Worm (Caenorhabditis elegans): ENCODE data around the gene C54F6.3.

Gene C54F6.3

DNA sequence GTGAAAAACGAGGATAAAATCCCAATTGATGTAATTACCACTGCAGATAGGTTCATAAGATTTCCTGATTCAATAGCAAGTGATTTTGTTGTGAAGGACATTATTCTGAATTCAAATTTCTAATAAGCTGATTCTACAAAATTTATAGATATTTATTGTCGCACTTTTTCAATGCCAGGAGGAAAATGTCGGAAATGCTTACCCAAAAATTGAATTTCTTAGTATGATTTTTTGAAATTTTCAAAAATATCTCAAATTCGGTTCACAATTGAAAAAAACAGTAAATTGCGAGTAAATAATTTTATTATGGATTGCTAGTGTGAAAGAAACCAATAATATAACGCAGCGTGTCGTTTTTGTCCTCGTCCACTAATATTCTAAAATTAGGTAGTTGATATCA lies 40.1 kb upstream of the C54F6.3 start, which contains the start of gene srbc-10:
TSS of gene srbc-10 (minus strand) at position 101 of the 400 bp plus-strand sequence.
- TF ChIP-seq Y105C5A.15 (GFP tag; IDR thresholded peaks at IDR 0.05) (no peak), lin-38 (GFP tag; IDR thresholded peaks at IDR 0.05) (no peak), snpc-4 (tag; optimal IDR thresholded peaks at IDR 0.05) (no peak), jun-1 (tag; optimal IDR thresholded peaks at IDR 0.05) (no peak), lir-3 (tag; optimal IDR thresholded peaks at IDR 0.05) (no peak), nhr-25 (tag; optimal IDR thresholded peaks at IDR 0.05; ENCODE audit: borderline replicate concordance, insufficient read depth) (no peak), mes-2 (tag; optimal IDR thresholded peaks at IDR 0.05; ENCODE audit: poor library complexity, severe bottlenecking) (no peak)

DNA sequence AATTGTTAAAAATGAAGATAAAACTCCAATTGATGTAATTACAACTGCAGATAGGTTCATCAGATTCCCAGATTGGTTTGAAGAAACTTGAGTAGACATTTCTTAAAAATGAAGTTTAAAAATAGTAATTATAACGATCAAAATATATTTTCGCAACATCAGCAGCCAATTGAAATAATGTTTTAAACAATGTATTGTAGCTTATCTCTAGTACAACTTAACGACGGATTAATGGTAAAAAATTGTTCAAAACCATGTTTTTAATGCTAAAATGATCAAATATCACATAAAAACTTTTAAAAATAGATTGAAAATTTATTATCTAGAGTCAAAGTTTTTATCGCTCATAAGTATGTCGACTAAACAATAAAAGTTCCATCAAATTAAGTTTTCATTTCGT lies 37.9 kb upstream of the C54F6.3 start, which contains the start of gene srbc-11:
TSS of gene srbc-11 (minus strand) at position 101 of the 400 bp plus-strand sequence.
- TF ChIP-seq saeg-2 (GFP tag; IDR thresholded peaks at IDR 0.05) (no peak), php-3 (GFP tag; IDR thresholded peaks at IDR 0.05) (no peak), zfp-2 (tag; optimal IDR thresholded peaks at IDR 0.05) (no peak), snpc-4 (tag; optimal IDR thresholded peaks at IDR 0.05) (no peak), dpl-1 (GFP tag; optimal IDR thresholded peaks at IDR 0.05) (no peak), nhr-11 (tag; optimal IDR thresholded peaks at IDR 0.05) (no peak), egl-43 (GFP tag; IDR thresholded peaks at IDR 0.05) (no peak), ztf-11 (tag; optimal IDR thresholded peaks at IDR 0.05) (no peak), lin-15B (tag; optimal IDR thresholded peaks at IDR 0.05) (no peak), duxl-1 (tag; optimal IDR thresholded peaks at IDR 0.05; ENCODE audit: poor library complexity) (no peak), madf-9 (GFP tag; conservative IDR thresholded peaks at IDR 0.05) (no peak), lir-3 (tag; optimal IDR thresholded peaks at IDR 0.05) (no peak)

DNA sequence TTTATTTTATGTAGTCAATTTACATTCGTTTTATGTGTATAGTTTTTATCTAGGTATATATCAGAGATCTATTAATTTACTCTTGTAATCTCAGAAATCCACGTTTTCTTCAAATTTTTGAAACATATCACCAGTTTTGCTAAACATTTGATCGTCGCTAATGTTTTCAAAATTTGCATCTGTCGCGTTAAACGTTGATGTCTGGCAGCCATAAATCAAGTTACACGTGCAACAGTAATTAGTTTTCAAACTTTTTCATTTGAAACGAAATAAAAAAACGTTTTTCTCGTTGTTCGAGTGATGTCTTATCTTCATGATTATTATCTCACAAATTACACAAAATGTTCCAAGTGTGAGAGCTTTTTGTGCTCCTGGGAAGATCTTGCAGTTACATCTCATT lies 35.6 kb upstream of the C54F6.3 start, which contains the start of gene srh-79:
TSS of gene srh-79 (plus strand) at position 301 of the 400 bp plus-strand sequence.
- TF ChIP-seq unc-62 (GFP tag; optimal IDR thresholded peaks at IDR 0.05 in 1 of 2) = no peak
- no peak for TF ChIP-seq unc-62 (tag; optimal IDR thresholded peaks at IDR 0.05)
- no peak for TF ChIP-seq F49E8.2 (tag; optimal IDR thresholded peaks at IDR 0.05; ENCODE audit: borderline replicate concordance)
- TF ChIP-seq rbr-2 (tag; optimal IDR thresholded peaks at IDR 0.05) = no peak
- TF ChIP-seq unc-39 (tag; optimal IDR thresholded peaks at IDR 0.05) = no peak
- TF ChIP-seq snpc-4 (tag; optimal IDR thresholded peaks at IDR 0.05) = no peak
- TF ChIP-seq php-3 (GFP tag; IDR thresholded peaks at IDR 0.05) = no peak
- TF ChIP-seq nhr-25 (tag; optimal IDR thresholded peaks at IDR 0.05; ENCODE audit: borderline replicate concordance, insufficient read depth) = no peak
- TF ChIP-seq nhr-28 (tag; optimal IDR thresholded peaks at IDR 0.05) = no peak
- no peak for TF ChIP-seq ZK337.2 (GFP tag; IDR thresholded peaks at IDR 0.05)
- no peak for TF ChIP-seq tag-97 (GFP tag; IDR thresholded peaks at IDR 0.05)
- no peak for TF ChIP-seq nhr-77 (tag; optimal IDR thresholded peaks at IDR 0.05)
- no peak for TF ChIP-seq nhr-41 (GFP tag; IDR thresholded peaks at IDR 0.05)
- TF ChIP-seq lin-38 (GFP tag; IDR thresholded peaks at IDR 0.05) = no peak

DNA sequence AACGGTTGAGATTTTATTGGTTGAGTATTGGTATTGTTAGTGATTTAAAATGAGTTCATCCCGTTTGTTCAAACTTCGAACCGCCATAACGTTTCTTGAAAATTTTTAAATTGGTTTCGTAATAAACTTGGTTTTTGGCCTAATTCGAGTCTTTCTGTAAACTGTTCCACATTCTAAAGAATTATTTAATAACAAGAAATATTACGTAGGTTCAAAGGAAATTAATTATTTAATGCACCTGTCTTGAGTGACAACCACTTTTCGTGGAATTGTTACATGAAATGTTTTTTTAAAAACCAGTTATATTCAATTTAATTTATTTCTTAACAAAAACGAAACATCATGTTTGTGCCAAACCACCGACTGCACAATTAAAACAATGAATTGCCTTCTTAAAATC lies 31.9 kb upstream of the C54F6.3 start:
- TF ChIP-seq F10B5.3 (tag; optimal IDR thresholded peaks at IDR 0.05) (no peak), nhr-76 (tag; optimal IDR thresholded peaks at IDR 0.05) (no peak), pha-4 (GFP tag; IDR thresholded peaks at IDR 0.05) (no peak), pha-4 (tag; optimal IDR thresholded peaks at IDR 0.05) (no peak), nhr-11 (tag; optimal IDR thresholded peaks at IDR 0.05) (no peak), gei-8 (GFP tag; optimal IDR thresholded peaks at IDR 0.05) (no peak), lin-39 (tag; optimal IDR thresholded peaks at IDR 0.05) (no peak), F26F4.8 (GFP tag; conservative IDR thresholded peaks at IDR 0.05) (no peak), jun-1 (tag; optimal IDR thresholded peaks at IDR 0.05) (no peak), lin-15B (tag; optimal IDR thresholded peaks at IDR 0.05) (no peak), ztf-11 (tag; optimal IDR thresholded peaks at IDR 0.05) (no peak), lin-38 (GFP tag; IDR thresholded peaks at IDR 0.05) (no peak), hlh-30 (tag; optimal IDR thresholded peaks at IDR 0.05; ENCODE audit: insufficient read depth) (no peak), T20F7.1 (GFP tag; optimal IDR thresholded peaks at IDR 0.05) (no peak), tra-1 (GFP tag; IDR thresholded peaks at IDR 0.05) (no peak)

All from whole organism, L4 larva.